Fruit fly (Drosophila melanogaster) whole organism, embryonic: ENCODE results near the gene Dmtn.
A peak's percentile ranks its signal among the peaks of the same experiment; 100 is the strongest.

Experiments
- C15 ChIP-seq: fragments of 200-800 bp; sonication (Bioruptor generic); IDR thresholded peaks from 3 replicates; pipeline ENCODE4 v1.3.6; 2022; ENCODE audit warnings: missing biosample characterization, missing genetic modification characterization
- CG10543 ChIP-seq: fragments of 200-800 bp; sonication (Bioruptor generic); optimal IDR thresholded peaks from 3 replicates; lab custom pipeline; 2017; ENCODE audit warnings: missing biosample characterization, mild to moderate bottlenecking, missing genetic modification characterization, moderate library complexity
- CG12299 ChIP-seq: fragments of 200-800 bp; sonication (Bioruptor generic); optimal IDR thresholded peaks from 2 replicates; lab custom pipeline; 2018; ENCODE audit warnings: missing biosample characterization, mild to moderate bottlenecking, missing genetic modification characterization
- CG12391 ChIP-seq: fragments of 200-800 bp; sonication (Bioruptor generic); optimal IDR thresholded peaks from 3 replicates; lab custom pipeline; 2018; ENCODE audit warnings: missing biosample characterization, mild to moderate bottlenecking, missing genetic modification characterization, moderate library complexity
- CG15073 ChIP-seq: fragments of 200-800 bp; sonication (Bioruptor generic); optimal IDR thresholded peaks from 2 replicates; lab custom pipeline; 2016; ENCODE audit warnings: missing biosample characterization, missing genetic modification characterization
- CG15479 ChIP-seq: fragments of 200-800 bp; sonication (Bioruptor generic); optimal IDR thresholded peaks from 3 replicates; lab custom pipeline; 2019; ENCODE audit warnings: missing biosample characterization, mild to moderate bottlenecking, missing genetic modification characterization, moderate library complexity
- CG1603 ChIP-seq: fragments of 200-800 bp; sonication (Bioruptor generic); optimal IDR thresholded peaks from 2 replicates; lab custom pipeline; 2019; ENCODE audit warnings: missing biosample characterization, mild to moderate bottlenecking, missing genetic modification characterization, moderate library complexity
- CG1647 ChIP-seq: fragments of 200-800 bp; sonication (Bioruptor generic); optimal IDR thresholded peaks from 3 replicates; lab custom pipeline; 2016; ENCODE audit warnings: missing biosample characterization, missing genetic modification characterization
- CG1792 ChIP-seq: fragments of 200-800 bp; sonication (Bioruptor generic); optimal IDR thresholded peaks from 2 replicates; lab custom pipeline; 2016; ENCODE audit warnings: missing biosample characterization, missing genetic modification characterization
- CG18599 ChIP-seq: fragments of 200-800 bp; sonication (Bioruptor generic); optimal IDR thresholded peaks from 3 replicates; lab custom pipeline; 2017; ENCODE audit warnings: missing biosample characterization, missing genetic modification characterization, mild to moderate bottlenecking, moderate library complexity, missing genetic modification reagents
- CG2129 ChIP-seq: fragments of 200-800 bp; sonication (Bioruptor generic); IDR thresholded peaks from 2 replicates; pipeline ENCODE4 v1.3.6; 2022; ENCODE audit warnings: missing biosample characterization, missing genetic modification characterization; ENCODE audit not compliant: partially characterized antibody
- CG2202 ChIP-seq: fragments of 200-800 bp; sonication (Bioruptor generic); optimal IDR thresholded peaks from 2 replicates; lab custom pipeline; 2018; ENCODE audit warnings: missing biosample characterization, mild to moderate bottlenecking, missing genetic modification characterization
- CG32767 ChIP-seq: fragments of 200-800 bp; sonication (Bioruptor generic); IDR thresholded peaks from 2 replicates; pipeline ENCODE4 v1.3.6; 2022; ENCODE audit warnings: missing biosample characterization, missing genetic modification characterization
- CG4424 ChIP-seq: fragments of 200-800 bp; sonication (Bioruptor generic); optimal IDR thresholded peaks from 3 replicates; lab custom pipeline; 2016; ENCODE audit warnings: missing biosample characterization, missing genetic modification characterization
- CG6683 ChIP-seq: fragments of 200-800 bp; sonication (Bioruptor generic); optimal IDR thresholded peaks from 2 replicates; lab custom pipeline; 2017; ENCODE audit warnings: missing biosample characterization, mild to moderate bottlenecking, missing genetic modification characterization, missing genetic modification reagents
- CG6765 ChIP-seq: fragments of 200-800 bp; sonication (Bioruptor generic); optimal IDR thresholded peaks from 3 replicates; lab custom pipeline; 2017; ENCODE audit warnings: missing biosample characterization, mild to moderate bottlenecking, missing genetic modification characterization
- CG7928 ChIP-seq: fragments of 200-800 bp; sonication (Bioruptor generic); optimal IDR thresholded peaks from 2 replicates; lab custom pipeline; 2017; ENCODE audit warnings: missing biosample characterization, mild to moderate bottlenecking, missing genetic modification characterization
- CG7963 ChIP-seq: fragments of 200-800 bp; sonication (Bioruptor generic); IDR thresholded peaks from 3 replicates; pipeline ENCODE4 v1.3.6; 2022; ENCODE audit warnings: missing biosample characterization, missing genetic modification characterization; ENCODE audit not compliant: partially characterized antibody
- CG9609 ChIP-seq: fragments of 200-800 bp; sonication (Bioruptor generic); optimal IDR thresholded peaks from 3 replicates; lab custom pipeline; 2016; ENCODE audit warnings: missing biosample characterization, missing genetic modification characterization
- HLH54F ChIP-seq: fragments of 200-800 bp; sonication (Bioruptor generic); optimal IDR thresholded peaks from 3 replicates; lab custom pipeline; 2016; ENCODE audit warnings: missing biosample characterization, missing genetic modification characterization
- Hmx ChIP-seq: fragments of 200-800 bp; sonication (Bioruptor generic); optimal IDR thresholded peaks from 2 replicates; lab custom pipeline; 2016; ENCODE audit warnings: missing biosample characterization, missing genetic modification characterization
- Mad ChIP-seq: fragments of 200-800 bp; sonication (Bioruptor generic); optimal IDR thresholded peaks from 2 replicates; lab custom pipeline; 2016; ENCODE audit warnings: missing biosample characterization, missing genetic modification characterization
- Med ChIP-seq: fragments of 200-800 bp; sonication (Bioruptor generic); peaks from one replicate; lab custom pipeline; 2016; ENCODE audit warnings: missing biosample characterization, missing genetic modification characterization, mild to moderate bottlenecking, inconsistent platforms, moderate library complexity
- Mes4 ChIP-seq: fragments of 200-800 bp; sonication (Bioruptor generic); optimal IDR thresholded peaks from 2 replicates; lab custom pipeline; 2016; ENCODE audit warnings: missing biosample characterization, missing genetic modification characterization
- Rfx ChIP-seq: fragments of 200-800 bp; sonication (Bioruptor generic); IDR thresholded peaks from 2 replicates; pipeline ENCODE4 v1.3.6; 2022; ENCODE audit warnings: missing biosample characterization, missing genetic modification characterization
- Sin3A ChIP-seq: fragments of >200 bp; optimal IDR thresholded peaks from 2 replicates; lab custom pipeline; 2018
- Ssrp ChIP-seq: fragments of 200-800 bp; sonication (Bioruptor generic); optimal IDR thresholded peaks from 2 replicates; lab custom pipeline; 2018; ENCODE audit warnings: missing biosample characterization, mild to moderate bottlenecking, missing genetic modification characterization, moderate library complexity
- Taf1 ChIP-seq: fragments of 200-800 bp; sonication (Bioruptor generic); IDR thresholded peaks from 2 replicates; pipeline ENCODE4 v1.3.6; 2022; ENCODE audit warnings: missing biosample characterization, missing genetic modification characterization
- aop ChIP-seq: fragments of 200-800 bp; sonication (Bioruptor generic); IDR thresholded peaks from 2 replicates; pipeline ENCODE4 v1.3.6; 2022; ENCODE audit warnings: missing biosample characterization, missing genetic modification characterization
- az2 ChIP-seq: fragments of 200-800 bp; sonication (Bioruptor generic); optimal IDR thresholded peaks from 3 replicates; lab custom pipeline; 2016; ENCODE audit warnings: missing biosample characterization, missing genetic modification characterization
- bigmax ChIP-seq: fragments of 200-800 bp; sonication (Bioruptor generic); optimal IDR thresholded peaks from 2 replicates; lab custom pipeline; 2018; ENCODE audit warnings: missing biosample characterization, mild to moderate bottlenecking, missing genetic modification characterization
- chif ChIP-seq, 2 experiments: fragments of 200-800 bp; sonication (Bioruptor generic); optimal IDR thresholded peaks; 3 replicates each; lab custom pipeline; 2016; ENCODE audit warnings: missing biosample characterization in 2 of 2, missing genetic modification characterization in 2 of 2
- dimm ChIP-seq: fragments of 200-800 bp; sonication (Bioruptor generic); IDR thresholded peaks from 2 replicates; pipeline ENCODE4 v1.3.6; 2022; ENCODE audit warnings: missing biosample characterization, missing genetic modification characterization
- dmrt99B ChIP-seq: fragments of 200-800 bp; sonication (Bioruptor generic); optimal IDR thresholded peaks from 2 replicates; lab custom pipeline; 2018; ENCODE audit warnings: missing biosample characterization, mild to moderate bottlenecking, missing genetic modification characterization, moderate library complexity
- eve ChIP-seq, 2 experiments: fragments of >200 bp; optimal IDR thresholded peaks; 2 replicates each; lab custom pipeline; 2017; ENCODE audit warnings: missing biosample characterization in 2 of 2, missing genetic modification characterization in 2 of 2
- fd96Cb ChIP-seq: fragments of 200-800 bp; sonication (Bioruptor generic); optimal IDR thresholded peaks from 2 replicates; lab custom pipeline; 2018; ENCODE audit warnings: missing biosample characterization, mild to moderate bottlenecking, missing genetic modification characterization, moderate library complexity
- grn ChIP-seq: fragments of 200-800 bp; sonication (Bioruptor generic); optimal IDR thresholded peaks from 3 replicates; lab custom pipeline; 2017; ENCODE audit warnings: missing biosample characterization, missing genetic modification characterization
- kni ChIP-seq: fragments of 200-800 bp; sonication (Bioruptor generic); optimal IDR thresholded peaks from 3 replicates; lab custom pipeline; 2017; ENCODE audit warnings: mild to moderate bottlenecking, missing biosample characterization, missing genetic modification reagents, missing genetic modification characterization
- mld ChIP-seq: fragments of 200-800 bp; sonication (Bioruptor generic); IDR thresholded peaks from 3 replicates; pipeline ENCODE4 v1.3.6; 2022; ENCODE audit warnings: missing biosample characterization, missing genetic modification characterization; ENCODE audit not compliant: partially characterized antibody
- oc ChIP-seq: fragments of 200-800 bp; sonication (Bioruptor generic); optimal IDR thresholded peaks from 2 replicates; lab custom pipeline; 2018; ENCODE audit warnings: missing biosample characterization, mild to moderate bottlenecking, missing genetic modification characterization, moderate library complexity
- onecut ChIP-seq: fragments of 200-800 bp; sonication (Bioruptor generic); IDR thresholded peaks from 2 replicates; pipeline ENCODE4 v1.3.6; 2022; ENCODE audit warnings: missing biosample characterization, missing genetic modification characterization
- prd ChIP-seq, 3 experiments: fragments of >200 bp in 2 of 3; fragments of 200-800 bp in 1 of 3; sonication (Bioruptor generic) in 1 of 3; optimal IDR thresholded peaks in 2 of 3; IDR thresholded peaks in 1 of 3; 2 replicates in 2 of 3; 3 replicates in 1 of 3; pipeline versions ENCODE4 v1.3.6 to Lab custom; 2017 to 2022; ENCODE audit warnings: missing biosample characterization in 1 of 3, missing genetic modification characterization in 1 of 3
- pum ChIP-seq: fragments of 200-800 bp; sonication (Bioruptor generic); optimal IDR thresholded peaks from 2 replicates; lab custom pipeline; 2016; ENCODE audit warnings: missing biosample characterization, missing genetic modification characterization
- sisA ChIP-seq: fragments of 200-800 bp; sonication (Bioruptor generic); IDR thresholded peaks from 2 replicates; pipeline ENCODE4 v1.3.6; 2022; ENCODE audit warnings: missing biosample characterization, missing genetic modification characterization
- sna ChIP-seq: fragments of 200-800 bp; sonication (Bioruptor generic); IDR thresholded peaks from 2 replicates; pipeline ENCODE4 v1.3.6; 2022; ENCODE audit warnings: missing biosample characterization, missing genetic modification characterization; ENCODE audit not compliant: partially characterized antibody
- vfl ChIP-seq: fragments of 200-800 bp; sonication (Bioruptor generic); optimal IDR thresholded peaks from 2 replicates; lab custom pipeline; 2016; ENCODE audit warnings: missing biosample characterization, missing genetic modification characterization
- vnd ChIP-seq: fragments of 200-800 bp; sonication (Bioruptor generic); IDR thresholded peaks from 3 replicates; pipeline ENCODE4 v1.3.6; 2022; ENCODE audit warnings: missing biosample characterization, missing genetic modification characterization; ENCODE audit not compliant: partially characterized antibody
- z ChIP-seq: fragments of 200-800 bp; sonication (Bioruptor generic); IDR thresholded peaks from 3 replicates; pipeline ENCODE4 v1.3.6; 2022; ENCODE audit warnings: missing biosample characterization, missing genetic modification characterization
- zen ChIP-seq: fragments of 200-800 bp; sonication (Bioruptor generic); optimal IDR thresholded peaks from 3 replicates; lab custom pipeline; 2018; ENCODE audit warnings: missing biosample characterization, mild to moderate bottlenecking, missing genetic modification characterization, moderate library complexity

The Dmtn gene

dm6 chr3R:6427619-6428378, 22.1 kb upstream of the Dmtn start (continued):
- TF ChIP-seq CG12391 (tag; lab: Kevin White, UChicago): peak; percentile 80
- no peak for TF ChIP-seq CG2129 (GFP tag; lab: Robert Waterston, UW)
- no peak for TF ChIP-seq CG10543 (GFP tag; lab: Kevin White, UChicago)
- no peak for TF ChIP-seq bigmax (GFP tag; lab: Kevin White, UChicago)
- TF ChIP-seq C15 (GFP tag; lab: Robert Waterston, UW): no peak
- TF ChIP-seq Mad (GFP tag; lab: Kevin White, UChicago): peak; percentile 41
- TF ChIP-seq CG32767 (GFP tag; lab: Robert Waterston, UW): peak; percentile 69
- TF ChIP-seq dmrt99B (tag; lab: Kevin White, UChicago): peak; percentile 74
- 0 out of 2 replicates have a peak, but pooled peaks have one; percentile 12 for TF ChIP-seq Taf1
- no peak for TF ChIP-seq sna (GFP tag; lab: Robert Waterston, UW)
- peak; percentile 5 for TF ChIP-seq Mes4 (GFP tag; lab: Kevin White, UChicago)
- peak; percentile 81 for TF ChIP-seq CG18599 (GFP tag; lab: Kevin White, UChicago)
- no peak for TF ChIP-seq CG15479 (GFP tag; lab: Kevin White, UChicago)
- no peak for TF ChIP-seq CG15073
- peak; percentile 72 for TF ChIP-seq az2 (GFP tag; lab: Kevin White, UChicago)
- no peak for TF ChIP-seq CG7963 (GFP tag; lab: Robert Waterston, UW)
- TF ChIP-seq Ssrp (tag; lab: Kevin White, UChicago): peak; percentile 57
- TF ChIP-seq vfl: peak; percentile 34
- no peak for TF ChIP-seq Hmx
- no peak for TF ChIP-seq HLH54F (GFP tag; lab: Kevin White, UChicago)
- no peak for TF ChIP-seq z (GFP tag; lab: Robert Waterston, UW)
- TF ChIP-seq sisA (GFP tag; lab: Robert Waterston, UW): peak; percentile 86
- TF ChIP-seq CG9609: peak; percentile 43
- peak; percentile 87 for TF ChIP-seq Med (GFP tag; lab: Kevin White, UChicago)
- TF ChIP-seq eve (GFP tag; optimal IDR thresholded peaks at IDR 0.05; lab: Kevin White, UChicago): peak in 1 of 2 experiments; percentile 64
- TF ChIP-seq Sin3A (lab: Kevin White, UChicago): no peak
- TF ChIP-seq oc (tag; lab: Kevin White, UChicago): peak; percentile 69
- TF ChIP-seq zen (tag; lab: Kevin White, UChicago): no peak
- no peak for TF ChIP-seq prd (optimal IDR thresholded peaks at IDR 0.05; lab: Kevin White, UChicago)
- TF ChIP-seq prd (GFP tag; IDR thresholded peaks at IDR 0.05; lab: Robert Waterston, UW): peak; percentile 82
- peak; percentile 18 for TF ChIP-seq pum (GFP tag; lab: Kevin White, UChicago)
- peak; percentile 17 for TF ChIP-seq CG1792 (GFP tag; lab: Kevin White, UChicago)
- TF ChIP-seq CG12299 (tag; lab: Kevin White, UChicago): no peak
- TF ChIP-seq kni (GFP tag; lab: Kevin White, UChicago): peak; percentile 69
- TF ChIP-seq CG2202 (tag; lab: Kevin White, UChicago): peak; percentile 45
- TF ChIP-seq CG6683 (GFP tag; lab: Kevin White, UChicago): peak; percentile 48
- TF ChIP-seq Rfx (GFP tag; lab: Robert Waterston, UW): peak; percentile 51; the same call in 1 of the 2 replicates
- TF ChIP-seq CG1647: peak; percentile 41
- no peak for TF ChIP-seq dimm (GFP tag; lab: Robert Waterston, UW)
- peak; percentile 75 for TF ChIP-seq CG1603
- peak; percentile 44 to 54 for TF ChIP-seq chif (GFP tag; optimal IDR thresholded peaks at IDR 0.05; lab: Kevin White, UChicago)
- no peak for TF ChIP-seq CG6765 (GFP tag; lab: Kevin White, UChicago)
- TF ChIP-seq onecut (GFP tag; lab: Robert Waterston, UW): no peak; the same call in 1 of the 2 replicates
- TF ChIP-seq fd96Cb (tag; lab: Kevin White, UChicago): peak; percentile 68
- no peak for TF ChIP-seq aop (GFP tag; lab: Robert Waterston, UW)
- no peak for TF ChIP-seq grn (GFP tag; lab: Kevin White, UChicago)
- TF ChIP-seq mld (GFP tag; lab: Robert Waterston, UW): no peak
- no peak for TF ChIP-seq CG7928 (GFP tag; lab: Kevin White, UChicago)
- TF ChIP-seq vnd (GFP tag; lab: Robert Waterston, UW): no peak
- TF ChIP-seq CG4424 (GFP tag; lab: Kevin White, UChicago): peak; percentile 60
